Fruit fly (Drosophila melanogaster) whole organism, embryonic: ENCODE results near the gene CG12521.

ENCODE experiments used
- Bdp1 ChIP-seq: fragments of 200-800 bp; sonication (Bioruptor generic); optimal IDR thresholded peaks from 3 replicates; lab custom pipeline; 2016; ENCODE audit warnings: missing biosample characterization, missing genetic modification characterization
- CG11398 ChIP-seq: fragments of 200-800 bp; sonication (Bioruptor generic); optimal IDR thresholded peaks from 2 replicates; lab custom pipeline; 2016; ENCODE audit warnings: missing biosample characterization, missing genetic modification characterization
- CG11560 ChIP-seq: fragments of 200-800 bp; sonication (Bioruptor generic); IDR thresholded peaks from 3 replicates; pipeline ENCODE4 v1.3.6; 2022; ENCODE audit warnings: missing biosample characterization, missing genetic modification characterization
- CG12659 ChIP-seq: fragments of 200-800 bp; sonication (Bioruptor generic); optimal IDR thresholded peaks from 3 replicates; lab custom pipeline; 2017; ENCODE audit warnings: mild to moderate bottlenecking, missing biosample characterization, missing genetic modification reagents, missing genetic modification characterization
- CG13123 ChIP-seq: fragments of 200-800 bp; sonication (Bioruptor generic); optimal IDR thresholded peaks from 2 replicates; lab custom pipeline; 2016; ENCODE audit warnings: missing biosample characterization, missing genetic modification characterization
- CG13624 ChIP-seq: fragments of 200-800 bp; sonication (Bioruptor generic); optimal IDR thresholded peaks from 2 replicates; lab custom pipeline; 2016; ENCODE audit warnings: missing biosample characterization, missing genetic modification characterization
- CG14441 ChIP-seq: fragments of 200-800 bp; sonication (Bioruptor generic); IDR thresholded peaks from 2 replicates; pipeline ENCODE4 v1.3.6; 2022; ENCODE audit warnings: missing biosample characterization, missing genetic modification characterization
- CG17359 ChIP-seq: fragments of 200-800 bp; sonication (Bioruptor generic); optimal IDR thresholded peaks from 3 replicates; lab custom pipeline; 2018; ENCODE audit warnings: missing biosample characterization, mild to moderate bottlenecking, missing genetic modification characterization, moderate library complexity
- CG1792 ChIP-seq: fragments of 200-800 bp; sonication (Bioruptor generic); optimal IDR thresholded peaks from 2 replicates; lab custom pipeline; 2016; ENCODE audit warnings: missing biosample characterization, missing genetic modification characterization
- CG18262 ChIP-seq: fragments of 200-800 bp; optimal IDR thresholded peaks from 3 replicates; lab custom pipeline; 2019; ENCODE audit warnings: missing biosample characterization, mild to moderate bottlenecking, missing genetic modification characterization, moderate library complexity
- CG2199 ChIP-seq: fragments of 200-800 bp; sonication (Bioruptor generic); IDR thresholded peaks from 3 replicates; pipeline ENCODE4 v1.3.6; 2022; ENCODE audit warnings: missing biosample characterization, missing genetic modification characterization
- CG2875 ChIP-seq: fragments of 200-800 bp; sonication (Bioruptor generic); optimal IDR thresholded peaks from 2 replicates; lab custom pipeline; 2017; ENCODE audit warnings: missing biosample characterization, mild to moderate bottlenecking, missing genetic modification characterization, missing genetic modification reagents
- CG30403 ChIP-seq: fragments of 200-800 bp; sonication (Bioruptor generic); optimal IDR thresholded peaks from 3 replicates; lab custom pipeline; 2016; ENCODE audit warnings: missing biosample characterization, missing genetic modification characterization
- CG3281 ChIP-seq: fragments of 200-800 bp; sonication (Bioruptor generic); optimal IDR thresholded peaks from 3 replicates; lab custom pipeline; 2017; ENCODE audit warnings: missing biosample characterization, mild to moderate bottlenecking, missing genetic modification characterization
- CG33213 ChIP-seq: fragments of 200-800 bp; sonication (Bioruptor generic); optimal IDR thresholded peaks from 3 replicates; lab custom pipeline; 2016; ENCODE audit warnings: missing biosample characterization, missing genetic modification characterization
- CG34224 ChIP-seq: fragments of 200-800 bp; sonication (Bioruptor generic); IDR thresholded peaks from 3 replicates; pipeline ENCODE4 v1.3.6; 2022; ENCODE audit warnings: missing biosample characterization, missing genetic modification characterization; ENCODE audit not compliant: partially characterized antibody
- CG4360 ChIP-seq: fragments of 200-800 bp; sonication (Bioruptor generic); IDR thresholded peaks from 2 replicates; pipeline ENCODE4 v1.3.6; 2022; ENCODE audit warnings: missing biosample characterization, missing genetic modification characterization
- CG43689 ChIP-seq: fragments of 200-800 bp; sonication (Bioruptor generic); IDR thresholded peaks from 2 replicates; pipeline ENCODE4 v1.3.6; 2022; ENCODE audit warnings: missing biosample characterization, missing genetic modification characterization
- CG4404 ChIP-seq: fragments of 200-800 bp; sonication (Bioruptor generic); IDR thresholded peaks from 2 replicates; pipeline ENCODE4 v1.3.6; 2022; ENCODE audit warnings: missing biosample characterization, missing genetic modification characterization
- CG5180 ChIP-seq: fragments of 200-800 bp; sonication (Bioruptor generic); optimal IDR thresholded peaks from 3 replicates; lab custom pipeline; 2017; ENCODE audit warnings: missing biosample characterization, missing genetic modification characterization, mild to moderate bottlenecking, moderate library complexity, missing genetic modification reagents
- CG6791 ChIP-seq: fragments of 200-800 bp; sonication (Bioruptor generic); IDR thresholded peaks from 3 replicates; pipeline ENCODE4 v1.3.6; 2022; ENCODE audit warnings: missing biosample characterization, missing genetic modification characterization; ENCODE audit not compliant: partially characterized antibody
- CG7987 ChIP-seq: fragments of 200-800 bp; sonication (Bioruptor generic); optimal IDR thresholded peaks from 2 replicates; lab custom pipeline; 2018; ENCODE audit warnings: missing biosample characterization, mild to moderate bottlenecking, missing genetic modification characterization, moderate library complexity
- CG9727 ChIP-seq: fragments of 200-800 bp; sonication (Bioruptor generic); optimal IDR thresholded peaks from 3 replicates; lab custom pipeline; 2017; ENCODE audit warnings: missing biosample characterization, mild to moderate bottlenecking, missing genetic modification characterization
- CHES-1-like ChIP-seq: fragments of 200-800 bp; sonication (Bioruptor generic); optimal IDR thresholded peaks from 2 replicates; lab custom pipeline; 2016; ENCODE audit warnings: missing biosample characterization, missing genetic modification characterization
- CoRest ChIP-seq: fragments of 200-800 bp; sonication (Bioruptor generic); optimal IDR thresholded peaks from 3 replicates; lab custom pipeline; 2018; ENCODE audit warnings: missing biosample characterization, mild to moderate bottlenecking, missing genetic modification characterization, moderate library complexity
- Dip3 ChIP-seq: fragments of 200-800 bp; sonication (Bioruptor generic); optimal IDR thresholded peaks from 3 replicates; lab custom pipeline; 2016; ENCODE audit warnings: missing biosample characterization, missing genetic modification characterization
- E2f1 ChIP-seq: fragments of 200-800 bp; sonication (Bioruptor generic); IDR thresholded peaks from 2 replicates; pipeline ENCODE4 v1.3.6; 2022; ENCODE audit warnings: missing biosample characterization, missing genetic modification characterization
- HLH4C ChIP-seq: fragments of 200-800 bp; sonication (Bioruptor generic); IDR thresholded peaks from 3 replicates; pipeline ENCODE4 v1.3.6; 2022; ENCODE audit warnings: missing biosample characterization, missing genetic modification characterization; ENCODE audit not compliant: partially characterized antibody
- Kr ChIP-seq: fragments of 200-800 bp; sonication (Bioruptor generic); optimal IDR thresholded peaks from 2 replicates; lab custom pipeline; 2017; ENCODE audit warnings: missing biosample characterization, mild to moderate bottlenecking, missing genetic modification characterization
- MBD-R2 ChIP-seq: fragments of 200-800 bp; sonication (Bioruptor generic); IDR thresholded peaks from 2 replicates; pipeline ENCODE4 v1.3.6; 2022; ENCODE audit warnings: missing biosample characterization, missing genetic modification characterization
- Ptx1 ChIP-seq: fragments of 200-800 bp; sonication (Bioruptor generic); IDR thresholded peaks from 2 replicates; pipeline ENCODE4 v1.3.6; 2022; ENCODE audit warnings: missing biosample characterization, missing genetic modification characterization
- Rfx ChIP-seq: fragments of 200-800 bp; sonication (Bioruptor generic); IDR thresholded peaks from 2 replicates; pipeline ENCODE4 v1.3.6; 2022; ENCODE audit warnings: missing biosample characterization, missing genetic modification characterization
- Xrp1 ChIP-seq: fragments of 200-800 bp; sonication (Bioruptor generic); IDR thresholded peaks from 2 replicates; pipeline ENCODE4 v1.3.6; 2022; ENCODE audit warnings: missing biosample characterization, missing genetic modification characterization
- ase ChIP-seq: fragments of 200-800 bp; sonication (Bioruptor generic); IDR thresholded peaks from 3 replicates; pipeline ENCODE4 v1.3.6; 2022; ENCODE audit warnings: missing biosample characterization, missing genetic modification characterization
- chm ChIP-seq: fragments of 200-800 bp; sonication (Bioruptor generic); IDR thresholded peaks from 2 replicates; pipeline ENCODE4 v1.3.6; 2022; ENCODE audit warnings: missing biosample characterization, missing genetic modification characterization
- crc ChIP-seq: fragments of 200-800 bp; sonication (Bioruptor generic); optimal IDR thresholded peaks from 2 replicates; lab custom pipeline; 2016; ENCODE audit warnings: missing biosample characterization, missing genetic modification characterization
- emc ChIP-seq: fragments of 200-800 bp; sonication (Bioruptor generic); optimal IDR thresholded peaks from 2 replicates; lab custom pipeline; 2016; ENCODE audit warnings: missing biosample characterization, missing genetic modification characterization
- en ChIP-seq: fragments of 200-800 bp; sonication (Bioruptor generic); optimal IDR thresholded peaks from 2 replicates; lab custom pipeline; 2016; ENCODE audit warnings: missing biosample characterization, missing genetic modification characterization
- gcm ChIP-seq: fragments of 200-800 bp; sonication (Bioruptor generic); optimal IDR thresholded peaks from 2 replicates; lab custom pipeline; 2019; ENCODE audit warnings: missing biosample characterization, mild to moderate bottlenecking, missing genetic modification characterization, moderate library complexity
- ind ChIP-seq: fragments of 200-800 bp; sonication (Bioruptor generic); optimal IDR thresholded peaks from 3 replicates; lab custom pipeline; 2016; ENCODE audit warnings: missing biosample characterization, missing genetic modification characterization
- lilli ChIP-seq: fragments of 200-800 bp; sonication (Bioruptor generic); optimal IDR thresholded peaks from 3 replicates; lab custom pipeline; 2016; ENCODE audit warnings: missing biosample characterization, missing genetic modification characterization
- luna ChIP-seq: fragments of 200-800 bp; sonication (Bioruptor generic); optimal IDR thresholded peaks from 2 replicates; lab custom pipeline; 2016; ENCODE audit warnings: missing biosample characterization, missing genetic modification characterization
- mam ChIP-seq: fragments of 200-800 bp; sonication (Bioruptor generic); optimal IDR thresholded peaks from 3 replicates; lab custom pipeline; 2016; ENCODE audit warnings: missing biosample characterization, missing genetic modification characterization
- pita ChIP-seq: fragments of 200-800 bp; sonication (Bioruptor generic); optimal IDR thresholded peaks from 2 replicates; lab custom pipeline; 2017; ENCODE audit warnings: missing biosample characterization, mild to moderate bottlenecking, missing genetic modification characterization
- repo ChIP-seq: fragments of 200-800 bp; sonication (Bioruptor generic); optimal IDR thresholded peaks from 2 replicates; lab custom pipeline; 2016; ENCODE audit warnings: missing biosample characterization, missing genetic modification characterization
- row ChIP-seq: fragments of 200-800 bp; sonication (Bioruptor generic); IDR thresholded peaks from 3 replicates; pipeline ENCODE4 v1.3.6; 2022; ENCODE audit warnings: missing biosample characterization, missing genetic modification characterization
- sug ChIP-seq: fragments of 200-800 bp; optimal IDR thresholded peaks from 2 replicates; lab custom pipeline; 2019; ENCODE audit warnings: missing biosample characterization, mild to moderate bottlenecking, missing genetic modification characterization, moderate library complexity
- toy ChIP-seq: fragments of 200-800 bp; sonication (Bioruptor generic); IDR thresholded peaks from 2 replicates; pipeline ENCODE4 v1.3.6; 2022; ENCODE audit warnings: missing biosample characterization, missing genetic modification characterization
- tx ChIP-seq: fragments of 200-800 bp; sonication (Bioruptor generic); optimal IDR thresholded peaks from 2 replicates; lab custom pipeline; 2016; ENCODE audit warnings: missing biosample characterization, missing genetic modification characterization
- unpg ChIP-seq: fragments of 200-800 bp; sonication (Bioruptor generic); optimal IDR thresholded peaks from 3 replicates; lab custom pipeline; 2018; ENCODE audit warnings: missing biosample characterization, mild to moderate bottlenecking, missing genetic modification characterization, moderate library complexity
- usp ChIP-seq: fragments of >200 bp; optimal IDR thresholded peaks from 2 replicates; lab custom pipeline; 2017; ENCODE audit warnings: missing biosample characterization, missing genetic modification characterization
- zfh1 ChIP-seq: fragments of 200-800 bp; sonication (Bioruptor generic); IDR thresholded peaks from 3 replicates; pipeline ENCODE4 v1.3.6; 2022; ENCODE audit warnings: missing biosample characterization, missing genetic modification characterization

The CG12521 gene

dm6 chr3L:11825560-11826153 is 21.9 kb downstream of the CG12521 start, which contains the start of gene CG32095 (continued):
- TF ChIP-seq CG1792 (no peak), sug (tag; lab: Kevin White, UChicago) (no peak), tx (GFP tag; lab: Kevin White, UChicago) (no peak), HLH4C (peak; percentile 72; the same call in 2 of the 3 replicates), CG12659 (GFP tag; lab: Kevin White, UChicago) (no peak), CG3281 (GFP tag; lab: Kevin White, UChicago) (no peak), zfh1 (GFP tag; lab: Robert Waterston, UW) (no peak), Dip3 (GFP tag; lab: Kevin White, UChicago) (no peak), CG5180 (GFP tag; lab: Kevin White, UChicago) (no peak), CG17359 (tag; lab: Kevin White, UChicago) (no peak), row (GFP tag; lab: Robert Waterston, UW) (peak; percentile 13; the same call in 1 of the 3 replicates), CG18262 (tag; lab: Kevin White, UChicago) (no peak), ind (GFP tag; lab: Kevin White, UChicago) (no peak), Xrp1 (GFP tag; lab: Robert Waterston, UW) (no peak), CG11398 (no peak), CG30403 (GFP tag; lab: Kevin White, UChicago) (no peak), E2f1 (GFP tag; lab: Robert Waterston, UW) (no peak), gcm (no peak), repo (GFP tag; lab: Kevin White, UChicago) (no peak), Rfx (GFP tag; lab: Robert Waterston, UW) (no peak), CG14441 (GFP tag; lab: Robert Waterston, UW) (no peak), CG33213 (GFP tag; lab: Kevin White, UChicago) (no peak), Kr (GFP tag; lab: Kevin White, UChicago) (no peak), CG43689 (GFP tag; lab: Robert Waterston, UW) (no peak), lilli (GFP tag; lab: Kevin White, UChicago) (no peak), CG4404 (GFP tag; lab: Robert Waterston, UW) (no peak), unpg (GFP tag; lab: Kevin White, UChicago) (no peak), usp (GFP tag; lab: Kevin White, UChicago) (no peak), CoRest (tag; lab: Kevin White, UChicago) (no peak), luna (GFP tag; lab: Kevin White, UChicago) (no peak), MBD-R2 (peak; percentile 68), CG11560 (tag; lab: Robert Waterston, UW) (no peak; the same call in 2 of the 3 replicates), CG9727 (GFP tag; lab: Kevin White, UChicago) (no peak), CG2199 (GFP tag; lab: Robert Waterston, UW) (no peak), CG7987 (GFP tag; lab: Kevin White, UChicago) (no peak), CG13624 (GFP tag; lab: Kevin White, UChicago) (no peak), CHES-1-like (no peak), CG13123 (GFP tag; lab: Kevin White, UChicago) (no peak), crc (GFP tag; lab: Kevin White, UChicago) (no peak), en (GFP tag; lab: Kevin White, UChicago) (no peak), CG2875 (no peak), toy (GFP tag; lab: Robert Waterston, UW) (no peak), ase (GFP tag; lab: Robert Waterston, UW) (no peak), Bdp1 (GFP tag; lab: Kevin White, UChicago) (no peak), emc (GFP tag; lab: Kevin White, UChicago) (no peak), Ptx1 (no peak), chm (GFP tag; lab: Robert Waterston, UW) (no peak), mam (GFP tag; lab: Kevin White, UChicago) (no peak), CG34224 (GFP tag; lab: Robert Waterston, UW) (peak; percentile 80), CG4360 (GFP tag; lab: Robert Waterston, UW) (peak; percentile 76), pita (GFP tag; lab: Kevin White, UChicago) (no peak), CG6791 (GFP tag; lab: Robert Waterston, UW) (peak; percentile 78)
